Fruit fly (Drosophila melanogaster) whole organism, embryonic: Measurements from ENCODE around the gene CG34453.
A peak's percentile ranks its signal among the peaks of the same experiment; 100 is the strongest.

ENCODE experiments used
- B-H2 ChIP-seq: fragments of 200-800 bp; sonication (Bioruptor generic); optimal IDR thresholded peaks from 2 replicates; lab custom pipeline; 2018; ENCODE audit warnings: missing biosample characterization, mild to moderate bottlenecking, missing genetic modification characterization
- CG10274 ChIP-seq: fragments of 200-800 bp; sonication (Bioruptor generic); optimal IDR thresholded peaks from 3 replicates; lab custom pipeline; 2017; ENCODE audit warnings: missing biosample characterization, mild to moderate bottlenecking, missing genetic modification characterization
- CG10366 ChIP-seq: fragments of 200-800 bp; sonication (Bioruptor generic); IDR thresholded peaks from 2 replicates; pipeline ENCODE4 v1.3.6; 2022; ENCODE audit warnings: missing biosample characterization, missing genetic modification characterization
- CG10462 ChIP-seq: fragments of 200-800 bp; sonication (Bioruptor generic); optimal IDR thresholded peaks from 2 replicates; lab custom pipeline; 2016; ENCODE audit warnings: missing biosample characterization, missing genetic modification characterization
- CG10959 ChIP-seq: fragments of 200-800 bp; sonication (Bioruptor generic); IDR thresholded peaks from 2 replicates; pipeline ENCODE4 v1.3.6; 2022; ENCODE audit warnings: missing biosample characterization, missing genetic modification characterization
- CG12391 ChIP-seq: fragments of 200-800 bp; sonication (Bioruptor generic); optimal IDR thresholded peaks from 3 replicates; lab custom pipeline; 2018; ENCODE audit warnings: missing biosample characterization, mild to moderate bottlenecking, missing genetic modification characterization, moderate library complexity
- CG13287 ChIP-seq: fragments of 200-800 bp; sonication (Bioruptor generic); IDR thresholded peaks from 2 replicates; pipeline ENCODE4 v1.3.6; 2022; ENCODE audit warnings: missing biosample characterization, missing genetic modification characterization; ENCODE audit not compliant: partially characterized antibody
- CG14710 ChIP-seq: fragments of 200-800 bp; sonication (Bioruptor generic); optimal IDR thresholded peaks from 3 replicates; lab custom pipeline; 2019; ENCODE audit warnings: missing biosample characterization, mild to moderate bottlenecking, missing genetic modification characterization, moderate library complexity
- CG14860 ChIP-seq: fragments of 200-800 bp; sonication (Bioruptor generic); IDR thresholded peaks from 3 replicates; pipeline ENCODE4 v1.3.6; 2022; ENCODE audit warnings: missing biosample characterization, missing genetic modification characterization; ENCODE audit not compliant: partially characterized antibody
- CG16813 ChIP-seq: fragments of 200-800 bp; sonication (Bioruptor generic); IDR thresholded peaks from 3 replicates; pipeline ENCODE4 v1.3.6; 2022; ENCODE audit warnings: missing biosample characterization, missing genetic modification characterization; ENCODE audit not compliant: partially characterized antibody
- CG16863 ChIP-seq: fragments of 200-800 bp; sonication (Bioruptor generic); optimal IDR thresholded peaks from 3 replicates; lab custom pipeline; 2016; ENCODE audit warnings: missing biosample characterization, missing genetic modification characterization
- CG17361 ChIP-seq: fragments of 200-800 bp; sonication (Bioruptor generic); IDR thresholded peaks from 3 replicates; pipeline ENCODE4 v1.3.6; 2022; ENCODE audit warnings: missing biosample characterization, missing genetic modification characterization
- CG2116 ChIP-seq: fragments of 200-800 bp; sonication (Bioruptor generic); optimal IDR thresholded peaks from 3 replicates; lab custom pipeline; 2018; ENCODE audit warnings: missing biosample characterization, mild to moderate bottlenecking, missing genetic modification characterization
- CG2875 ChIP-seq: fragments of 200-800 bp; sonication (Bioruptor generic); optimal IDR thresholded peaks from 2 replicates; lab custom pipeline; 2017; ENCODE audit warnings: missing biosample characterization, mild to moderate bottlenecking, missing genetic modification characterization, missing genetic modification reagents
- CG34224 ChIP-seq: fragments of 200-800 bp; sonication (Bioruptor generic); IDR thresholded peaks from 3 replicates; pipeline ENCODE4 v1.3.6; 2022; ENCODE audit warnings: missing biosample characterization, missing genetic modification characterization; ENCODE audit not compliant: partially characterized antibody
- CG34422 ChIP-seq: fragments of 200-800 bp; sonication (Bioruptor generic); IDR thresholded peaks from 3 replicates; pipeline ENCODE4 v1.3.6; 2022; ENCODE audit warnings: missing biosample characterization, missing genetic modification characterization
- CG4328 ChIP-seq: fragments of 200-800 bp; sonication (Bioruptor generic); optimal IDR thresholded peaks from 3 replicates; lab custom pipeline; 2017; ENCODE audit warnings: missing biosample characterization, missing genetic modification reagents, missing genetic modification characterization
- CG4404 ChIP-seq: fragments of 200-800 bp; sonication (Bioruptor generic); IDR thresholded peaks from 2 replicates; pipeline ENCODE4 v1.3.6; 2022; ENCODE audit warnings: missing biosample characterization, missing genetic modification characterization
- CG4424 ChIP-seq: fragments of 200-800 bp; sonication (Bioruptor generic); optimal IDR thresholded peaks from 3 replicates; lab custom pipeline; 2016; ENCODE audit warnings: missing biosample characterization, missing genetic modification characterization
- CG5953 ChIP-seq: fragments of 200-800 bp; sonication (Bioruptor generic); IDR thresholded peaks from 2 replicates; pipeline ENCODE4 v1.3.6; 2022; ENCODE audit warnings: missing biosample characterization, missing genetic modification characterization
- CG7745 ChIP-seq: fragments of 200-800 bp; sonication (Bioruptor generic); optimal IDR thresholded peaks from 2 replicates; lab custom pipeline; 2018; ENCODE audit warnings: missing biosample characterization, mild to moderate bottlenecking, missing genetic modification characterization, moderate library complexity
- CG8359 ChIP-seq: fragments of 200-800 bp; sonication (Bioruptor generic); optimal IDR thresholded peaks from 2 replicates; lab custom pipeline; 2017; ENCODE audit warnings: missing biosample characterization, mild to moderate bottlenecking, missing genetic modification characterization, borderline replicate concordance
- CG8478 ChIP-seq: fragments of >200 bp; optimal IDR thresholded peaks from 2 replicates; lab custom pipeline; 2018
- CG9817 ChIP-seq: fragments of 200-800 bp; sonication (Bioruptor generic); optimal IDR thresholded peaks from 2 replicates; lab custom pipeline; 2018; ENCODE audit warnings: missing biosample characterization, mild to moderate bottlenecking, missing genetic modification characterization, moderate library complexity
- CG9876 ChIP-seq: fragments of 200-800 bp; sonication (Bioruptor generic); optimal IDR thresholded peaks from 2 replicates; lab custom pipeline; 2016; ENCODE audit warnings: missing biosample characterization, missing genetic modification characterization
- CrebB ChIP-seq: fragments of 200-800 bp; sonication (Bioruptor generic); optimal IDR thresholded peaks from 3 replicates; lab custom pipeline; 2018; ENCODE audit warnings: missing biosample characterization, mild to moderate bottlenecking, missing genetic modification characterization
- Dbx ChIP-seq: fragments of 200-800 bp; sonication (Bioruptor generic); IDR thresholded peaks from 3 replicates; pipeline ENCODE4 v1.3.6; 2022; ENCODE audit warnings: missing biosample characterization, missing genetic modification characterization
- HmgZ ChIP-seq: fragments of 200-800 bp; sonication (Bioruptor generic); optimal IDR thresholded peaks from 2 replicates; lab custom pipeline; 2018; ENCODE audit warnings: missing biosample characterization, mild to moderate bottlenecking, missing genetic modification characterization
- Max ChIP-seq: fragments of 200-800 bp; sonication (Bioruptor generic); optimal IDR thresholded peaks from 2 replicates; lab custom pipeline; 2016; ENCODE audit warnings: missing biosample characterization, mild to moderate bottlenecking, missing genetic modification characterization
- Med ChIP-seq: fragments of 200-800 bp; sonication (Bioruptor generic); peaks from one replicate; lab custom pipeline; 2016; ENCODE audit warnings: missing biosample characterization, missing genetic modification characterization, mild to moderate bottlenecking, inconsistent platforms, moderate library complexity
- Pdp1 ChIP-seq, 2 experiments: fragments of 200-800 bp; sonication (Bioruptor generic); optimal IDR thresholded peaks; 3 replicates each; lab custom pipeline; 2016; ENCODE audit warnings: missing biosample characterization in 2 of 2, missing genetic modification characterization in 2 of 2, mild to moderate bottlenecking in 1 of 2, moderate library complexity in 1 of 2
- Rfx ChIP-seq: fragments of 200-800 bp; sonication (Bioruptor generic); IDR thresholded peaks from 2 replicates; pipeline ENCODE4 v1.3.6; 2022; ENCODE audit warnings: missing biosample characterization, missing genetic modification characterization
- Scr ChIP-seq: fragments of 200-800 bp; sonication (Bioruptor generic); IDR thresholded peaks from 2 replicates; pipeline ENCODE4 v1.3.6; 2022; ENCODE audit warnings: missing biosample characterization, missing genetic modification characterization; ENCODE audit not compliant: partially characterized antibody
- YL-1 ChIP-seq: fragments of 200-800 bp; sonication (Bioruptor generic); optimal IDR thresholded peaks from 3 replicates; lab custom pipeline; 2017; ENCODE audit warnings: missing biosample characterization, mild to moderate bottlenecking, missing genetic modification characterization
- ato ChIP-seq: fragments of 200-800 bp; sonication (Bioruptor generic); IDR thresholded peaks from 2 replicates; pipeline ENCODE4 v1.3.6; 2022; ENCODE audit warnings: missing biosample characterization, missing genetic modification characterization; ENCODE audit not compliant: partially characterized antibody
- cas ChIP-seq: fragments of 200-800 bp; sonication (Bioruptor generic); IDR thresholded peaks from 2 replicates; pipeline ENCODE4 v1.3.6; 2022; ENCODE audit warnings: missing biosample characterization, missing genetic modification characterization
- caup ChIP-seq: fragments of 200-800 bp; sonication (Bioruptor generic); optimal IDR thresholded peaks from 3 replicates; lab custom pipeline; 2017; ENCODE audit warnings: missing biosample characterization, mild to moderate bottlenecking, missing genetic modification characterization, moderate library complexity; ENCODE audit not compliant: severe bottlenecking
- chinmo ChIP-seq: fragments of 200-800 bp; sonication (Bioruptor generic); IDR thresholded peaks from 4 replicates; pipeline ENCODE4 v1.3.6; 2022; ENCODE audit warnings: missing biosample characterization, missing genetic modification characterization; ENCODE audit not compliant: partially characterized antibody
- ci ChIP-seq: fragments of 200-800 bp; sonication (Bioruptor generic); IDR thresholded peaks from 3 replicates; pipeline ENCODE4 v1.3.6; 2022; ENCODE audit warnings: missing biosample characterization, missing genetic modification characterization
- dm ChIP-seq: fragments of 200-800 bp; sonication (Bioruptor generic); optimal IDR thresholded peaks from 3 replicates; lab custom pipeline; 2016; ENCODE audit warnings: missing biosample characterization, missing genetic modification characterization
- en ChIP-seq: fragments of 200-800 bp; sonication (Bioruptor generic); optimal IDR thresholded peaks from 2 replicates; lab custom pipeline; 2016; ENCODE audit warnings: missing biosample characterization, missing genetic modification characterization
- ftz-f1 ChIP-seq: fragments of 200-800 bp; sonication (Bioruptor generic); optimal IDR thresholded peaks from 2 replicates; lab custom pipeline; 2016; ENCODE audit warnings: missing biosample characterization, missing genetic modification characterization
- gce ChIP-seq: fragments of 200-800 bp; sonication (Bioruptor generic); IDR thresholded peaks from 3 replicates; pipeline ENCODE4 v1.3.6; 2022; ENCODE audit warnings: missing biosample characterization, missing genetic modification characterization
- nerfin-1 ChIP-seq: fragments of 200-800 bp; sonication (Bioruptor generic); optimal IDR thresholded peaks from 3 replicates; lab custom pipeline; 2019; ENCODE audit warnings: missing biosample characterization, mild to moderate bottlenecking, missing genetic modification characterization, moderate library complexity
- org-1 ChIP-seq: fragments of 200-800 bp; sonication (Bioruptor generic); optimal IDR thresholded peaks from 2 replicates; lab custom pipeline; 2017; ENCODE audit warnings: missing biosample characterization, missing genetic modification characterization
- sens ChIP-seq: fragments of 200-800 bp; sonication (Bioruptor generic); peaks from one replicate; lab custom pipeline; 2016; ENCODE audit warnings: missing biosample characterization, missing genetic modification characterization
- tup ChIP-seq: fragments of 200-800 bp; sonication (Bioruptor generic); optimal IDR thresholded peaks from 2 replicates; lab custom pipeline; 2016; ENCODE audit warnings: missing biosample characterization, mild to moderate bottlenecking, missing genetic modification characterization, moderate library complexity
- zen2 ChIP-seq: fragments of 200-800 bp; sonication (Bioruptor generic); IDR thresholded peaks from 3 replicates; pipeline ENCODE4 v1.3.6; 2022; ENCODE audit warnings: missing biosample characterization, missing genetic modification characterization; ENCODE audit not compliant: partially characterized antibody

The CG34453 gene

DNA sequence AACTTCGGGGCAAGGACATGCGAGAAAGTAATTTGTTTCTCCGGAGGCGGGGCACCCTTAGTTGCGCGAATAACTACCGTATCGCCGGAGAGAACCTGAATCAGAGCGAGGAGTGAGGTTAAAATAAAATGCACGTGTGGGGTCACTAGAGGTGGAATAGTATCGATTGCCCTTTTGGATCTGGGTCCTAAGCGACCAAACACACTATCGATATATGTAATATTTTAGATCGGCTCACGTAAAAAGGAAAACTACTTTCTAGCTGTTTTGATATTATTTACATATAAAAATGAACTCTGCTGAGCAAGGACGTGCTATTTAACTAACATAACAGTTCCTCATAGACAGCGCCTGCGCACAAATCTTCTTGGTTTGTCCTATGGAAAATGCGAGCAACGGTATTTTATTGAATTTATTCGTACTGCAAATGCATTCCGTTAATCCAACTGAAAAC is 29.6 kb upstream of the CG34453 start (continued):
- TF ChIP-seq CG9876 (no peak), zen2 (GFP tag; lab: Robert Waterston, UW) (peak; percentile 84), cas (GFP tag; lab: Robert Waterston, UW) (no peak), CG13287 (GFP tag; lab: Robert Waterston, UW) (peak; percentile 90), CG12391 (tag; lab: Kevin White, UChicago) (peak; percentile 1), sens (GFP tag; lab: Kevin White, UChicago) (peak; percentile 80), YL-1 (GFP tag; lab: Kevin White, UChicago) (peak; percentile 85), CG4328 (GFP tag; lab: Kevin White, UChicago) (no peak), CG8478 (lab: Kevin White, UChicago) (no peak), chinmo (GFP tag; lab: Robert Waterston, UW) (peak; percentile 96), CG2116 (peak; percentile 62), Pdp1 (GFP tag; optimal IDR thresholded peaks at IDR 0.05; lab: Kevin White, UChicago) (peak in 1 of 2 experiments; percentile 63), Max (peak; percentile 85), CG34224 (GFP tag; lab: Robert Waterston, UW) (peak; percentile 83), CG14860 (GFP tag; lab: Robert Waterston, UW) (peak; percentile 71), CG7745 (no peak), CG4424 (no peak), dm (GFP tag; lab: Kevin White, UChicago) (peak; percentile 98), caup (peak; percentile 1), Dbx (peak; percentile 47; the same call in 1 of the 3 replicates), B-H2 (GFP tag; lab: Kevin White, UChicago) (peak; percentile 13), ftz-f1 (GFP tag; lab: Kevin White, UChicago) (peak; percentile 29), Med (peak; percentile 79), Scr (GFP tag; lab: Robert Waterston, UW) (peak; percentile 89), HmgZ (tag; lab: Kevin White, UChicago) (peak; percentile 9), ato (GFP tag; lab: Robert Waterston, UW) (peak; percentile 77), nerfin-1 (tag; lab: Kevin White, UChicago) (peak; percentile 87)
- TF ChIP-seq, all 482 proteins: peak for 88

DNA sequence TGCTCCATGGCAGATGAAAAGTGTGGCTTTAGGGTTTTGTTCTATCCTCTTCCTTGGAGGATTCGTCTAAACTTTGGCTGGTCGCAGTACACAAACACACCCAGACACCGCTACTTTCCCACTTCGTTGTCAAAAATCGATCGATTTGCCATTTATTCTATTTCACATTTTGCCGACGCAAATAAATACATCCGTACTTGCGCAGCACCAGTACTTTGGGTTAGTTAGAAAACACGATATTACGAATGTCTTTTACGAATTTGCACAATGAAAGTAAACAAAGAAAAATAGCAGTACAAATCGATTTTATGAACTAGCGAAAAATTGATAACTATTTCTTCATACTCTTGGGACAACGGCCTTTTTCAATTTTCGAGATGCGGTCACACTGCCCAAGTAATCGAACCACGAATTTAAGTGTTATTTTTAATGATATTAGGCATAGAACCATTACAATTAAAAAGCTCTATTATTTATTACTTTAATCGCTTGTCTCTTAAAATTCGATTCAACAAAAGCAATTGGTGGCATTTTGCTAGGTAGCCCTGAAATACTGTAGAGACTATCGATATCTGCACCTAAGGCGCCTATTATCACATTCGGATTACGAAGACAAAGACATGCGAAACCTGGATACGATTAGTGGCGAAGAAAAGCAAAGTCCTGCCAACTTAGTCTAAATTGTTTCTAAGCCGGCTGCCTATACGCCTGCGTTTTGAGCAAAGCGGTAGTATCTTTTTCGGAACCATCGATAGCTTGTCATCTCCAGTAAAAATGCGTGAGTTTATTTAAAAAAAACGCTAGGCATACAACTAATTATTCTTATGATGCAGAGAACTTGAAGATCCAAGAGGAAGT is 24.7 kb upstream of the CG34453 start, which contains the start of the genes DIP2 and wac:
TSS of gene DIP2 (minus strand) at position 337 of the 858 bp plus-strand sequence.
TSS of gene wac (plus strand) at position 559 of the 858 bp plus-strand sequence.
- TF ChIP-seq CrebB (tag; lab: Kevin White, UChicago), result no peak
- TF ChIP-seq CG10274 (GFP tag; lab: Kevin White, UChicago), result no peak
- TF ChIP-seq CG10959, result no peak
- peak; percentile 82 for TF ChIP-seq CG34422 (GFP tag; lab: Robert Waterston, UW)
- TF ChIP-seq gce, result no peak
- peak; percentile 49 for TF ChIP-seq CG5953 (GFP tag; lab: Robert Waterston, UW)
- peak; percentile 92 for TF ChIP-seq Rfx (GFP tag; lab: Robert Waterston, UW)
- TF ChIP-seq org-1 (GFP tag; lab: Kevin White, UChicago), result no peak
- TF ChIP-seq ci (GFP tag; lab: Robert Waterston, UW), result peak; percentile 87
- peak; percentile 64 for TF ChIP-seq CG9817 (tag; lab: Kevin White, UChicago)
- peak; percentile 57 for TF ChIP-seq tup (GFP tag; lab: Kevin White, UChicago)
- peak; percentile 21 for TF ChIP-seq en
- TF ChIP-seq CG2875 (GFP tag; lab: Kevin White, UChicago), result peak; percentile 51
- TF ChIP-seq CG4404 (GFP tag; lab: Robert Waterston, UW), result peak; percentile 49
- peak; percentile 41 for TF ChIP-seq CG10462 (GFP tag; lab: Kevin White, UChicago)
- peak; percentile 62; the same call in 2 of the 3 replicates for TF ChIP-seq CG17361 (GFP tag; lab: Robert Waterston, UW)
- no peak for TF ChIP-seq CG8359
- TF ChIP-seq CG16813 (GFP tag; lab: Robert Waterston, UW), result peak; percentile 88
- TF ChIP-seq CG16863 (GFP tag; lab: Kevin White, UChicago), result peak; percentile 78
- peak; percentile 57; the same call in 1 of the 2 replicates for TF ChIP-seq CG10366 (GFP tag; lab: Robert Waterston, UW)
- peak; percentile 96 for TF ChIP-seq CG13287 (GFP tag; lab: Robert Waterston, UW)
- TF ChIP-seq CG14710 (tag; lab: Kevin White, UChicago), result peak; percentile 89
